Worm (Caenorhabditis elegans): Measurements from ENCODE around the gene C18C4.7.
A peak's percentile ranks its signal among the peaks of the same experiment; 100 is the strongest.

C18C4.7 gene

DNA sequence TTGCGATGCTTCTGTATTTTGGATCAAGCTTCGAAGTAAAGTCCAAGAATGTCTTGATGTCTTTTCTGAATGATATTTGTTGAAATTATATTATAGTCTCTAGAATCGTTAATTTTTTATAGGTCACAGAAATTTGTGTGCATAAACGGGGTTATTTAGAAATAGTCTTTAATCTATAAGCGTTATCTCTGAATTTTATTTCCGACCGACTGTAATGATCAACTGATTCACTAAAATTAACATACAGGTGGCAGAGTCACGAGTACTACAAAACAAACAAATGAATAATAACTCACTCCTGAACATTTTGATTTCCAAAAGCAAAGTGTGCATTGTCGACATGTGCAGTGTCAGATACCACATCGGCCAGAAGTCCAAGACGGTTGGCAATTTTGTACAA lies 55.3 kb downstream of the C18C4.7 start:
- no peak for TF ChIP-seq unc-39 (tag; optimal IDR thresholded peaks at IDR 0.05)
- TF ChIP-seq pha-4 (tag; optimal IDR thresholded peaks at IDR 0.05) = peak; percentile 9
- TF ChIP-seq elt-2 (tag; optimal IDR thresholded peaks at IDR 0.05) = peak; percentile 64
- TF ChIP-seq nhr-43 (tag; optimal IDR thresholded peaks at IDR 0.05; ENCODE audit: poor library complexity, severe bottlenecking) = no peak
- no peak for TF ChIP-seq lin-39 (tag; optimal IDR thresholded peaks at IDR 0.05)
- TF ChIP-seq ceh-82 (tag; optimal IDR thresholded peaks at IDR 0.05) = no peak
- no peak for TF ChIP-seq fkh-10 (GFP tag; optimal IDR thresholded peaks at IDR 0.05)
- TF ChIP-seq ama-1 (optimal IDR thresholded peaks at IDR 0.05) = no peak
- peak; percentile 81 for TF ChIP-seq pqm-1 (tag; optimal IDR thresholded peaks at IDR 0.05)
- TF ChIP-seq R02D3.7 (tag; optimal IDR thresholded peaks at IDR 0.05) = no peak
- TF ChIP-seq jun-1 (tag; optimal IDR thresholded peaks at IDR 0.05) = peak; percentile 0
- TF ChIP-seq egl-5 (tag; optimal IDR thresholded peaks at IDR 0.05) = no peak

DNA sequence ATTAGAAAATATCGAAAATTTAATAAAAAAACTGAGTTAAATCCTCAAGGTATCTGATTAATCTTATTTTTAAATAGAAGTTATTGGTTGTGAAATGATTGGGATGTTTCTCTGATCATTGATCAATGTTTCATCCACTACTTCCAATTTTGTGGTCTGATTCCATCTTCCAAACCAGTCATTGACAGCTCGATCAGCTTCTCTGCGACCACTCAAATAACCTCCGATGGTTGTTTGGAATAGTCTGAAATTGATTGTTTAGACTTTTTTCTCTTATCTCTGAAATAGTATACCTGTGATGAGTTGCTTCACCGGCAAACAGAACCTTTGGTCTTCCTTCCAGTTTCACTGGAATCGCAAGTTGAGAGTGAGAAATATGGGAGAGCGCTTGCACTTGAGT lies 57.1 kb downstream of the C18C4.7 start:
- TF ChIP-seq nhr-43 (tag; optimal IDR thresholded peaks at IDR 0.05; ENCODE audit: poor library complexity, severe bottlenecking) (no peak), nhr-23 (tag; optimal IDR thresholded peaks at IDR 0.05) (no peak), eor-1 (tag; optimal IDR thresholded peaks at IDR 0.05) (no peak), ceh-82 (tag; optimal IDR thresholded peaks at IDR 0.05) (no peak), elt-2 (tag; optimal IDR thresholded peaks at IDR 0.05) (peak; percentile 15), ceh-16 (tag; optimal IDR thresholded peaks at IDR 0.05) (no peak), fkh-2 (tag; optimal IDR thresholded peaks at IDR 0.05) (no peak), mml-1 (tag; optimal IDR thresholded peaks at IDR 0.05) (no peak), pha-4 (tag; optimal IDR thresholded peaks at IDR 0.05) (no peak), nhr-28 (tag; optimal IDR thresholded peaks at IDR 0.05) (no peak), nhr-25 (tag; optimal IDR thresholded peaks at IDR 0.05) (no peak), elt-3 (tag; optimal IDR thresholded peaks at IDR 0.05) (no peak), ama-1 (optimal IDR thresholded peaks at IDR 0.05) (peak; percentile 47), pqm-1 (tag; optimal IDR thresholded peaks at IDR 0.05) (peak; percentile 3)

DNA sequence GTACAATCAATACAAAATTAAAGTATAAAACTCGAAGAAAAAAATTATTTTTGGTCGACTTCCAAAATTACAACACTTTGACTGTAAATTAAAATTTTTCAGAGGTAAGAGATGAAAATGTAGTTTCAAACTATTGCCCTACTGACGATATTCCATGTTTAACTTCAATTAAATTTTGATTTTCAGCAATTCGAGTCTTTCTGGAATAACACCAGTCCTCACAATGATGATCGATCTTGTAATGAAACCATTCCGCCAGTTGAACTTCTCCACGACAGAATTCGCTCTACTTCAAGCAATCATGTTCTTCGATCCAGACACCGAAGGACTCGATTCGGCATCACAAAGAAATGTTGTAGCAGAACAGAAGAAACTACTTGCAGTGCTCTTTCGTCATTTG lies 57.9 kb downstream of the C18C4.7 start:
- no peak for TF ChIP-seq egl-27 (tag; optimal IDR thresholded peaks at IDR 0.05)
- TF ChIP-seq eor-1 (tag; optimal IDR thresholded peaks at IDR 0.05) = no peak
- TF ChIP-seq fkh-2 (tag; optimal IDR thresholded peaks at IDR 0.05) = no peak
- TF ChIP-seq ZK546.5 (tag; optimal IDR thresholded peaks at IDR 0.05) = no peak
- no peak for TF ChIP-seq lin-39 (tag; optimal IDR thresholded peaks at IDR 0.05)
- no peak for TF ChIP-seq nfya-1 (tag; optimal IDR thresholded peaks at IDR 0.05; ENCODE audit: insufficient read depth)
- TF ChIP-seq elt-1 (tag; optimal IDR thresholded peaks at IDR 0.05) = no peak
- no peak for TF ChIP-seq tbx-2 (tag; optimal IDR thresholded peaks at IDR 0.05)
- no peak for TF ChIP-seq skn-1 (tag; optimal IDR thresholded peaks at IDR 0.05)
- TF ChIP-seq nhr-67 (tag; optimal IDR thresholded peaks at IDR 0.05) = no peak
- TF ChIP-seq aly-2 (tag; optimal IDR thresholded peaks at IDR 0.05) = no peak
- TF ChIP-seq ceh-82 (tag; optimal IDR thresholded peaks at IDR 0.05) = no peak

DNA sequence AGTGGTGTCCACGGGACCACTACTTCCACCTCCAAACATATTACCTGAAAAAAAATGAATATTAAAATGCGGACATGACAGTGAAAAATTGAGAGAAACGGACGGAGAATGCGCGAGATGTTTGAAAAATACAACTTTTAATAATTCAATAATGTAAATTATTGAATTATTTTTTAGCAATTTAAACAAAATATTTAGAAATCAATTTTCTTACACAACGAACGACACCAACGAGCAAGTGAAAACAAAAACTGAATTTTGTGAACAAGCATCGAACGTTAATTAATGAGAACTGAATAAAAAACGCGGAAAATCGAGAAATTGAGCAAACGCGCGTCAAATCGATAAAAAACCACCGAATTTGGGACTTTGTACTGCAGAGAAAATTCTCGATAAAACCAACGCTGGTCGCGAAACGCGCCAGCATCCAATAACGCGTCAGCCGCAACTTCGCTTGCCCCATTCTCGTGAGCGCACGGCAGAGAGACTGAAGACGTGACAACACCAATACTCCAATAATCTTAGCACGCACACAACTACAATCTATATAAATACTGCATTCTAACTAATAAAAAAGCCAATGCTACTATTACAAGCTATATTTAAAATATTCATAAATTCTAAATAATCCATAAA lies 62.1 kb downstream of the C18C4.7 start, which contains the start of the genes dnj-19 and nhr-47:
dnj-19 (minus strand) TSS at position 51 of the 636 bp plus-strand sequence.
nhr-47 (plus strand) TSS at position 447 of the 636 bp plus-strand sequence.
- TF ChIP-seq nfya-1 (tag; optimal IDR thresholded peaks at IDR 0.05; ENCODE audit: insufficient read depth) (peak; percentile 89), R02D3.7 (tag; optimal IDR thresholded peaks at IDR 0.05) (peak; percentile 70), nhr-23 (tag; optimal IDR thresholded peaks at IDR 0.05) (peak; percentile 91), snpc-4 (tag; optimal IDR thresholded peaks at IDR 0.05) (peak; percentile 86), lsy-12 (tag; optimal IDR thresholded peaks at IDR 0.05) (peak; percentile 93), nhr-43 (tag; optimal IDR thresholded peaks at IDR 0.05; ENCODE audit: poor library complexity, severe bottlenecking) (peak; percentile 87), mml-1 (tag; optimal IDR thresholded peaks at IDR 0.05) (no peak), elt-2 (tag; optimal IDR thresholded peaks at IDR 0.05) (peak; percentile 80), ceh-9 (tag; optimal IDR thresholded peaks at IDR 0.05) (no peak), eor-1 (tag; optimal IDR thresholded peaks at IDR 0.05) (no peak), egl-27 (tag; optimal IDR thresholded peaks at IDR 0.05) (peak; percentile 48), fkh-2 (tag; optimal IDR thresholded peaks at IDR 0.05) (no peak), tbx-2 (tag; optimal IDR thresholded peaks at IDR 0.05) (peak; percentile 90), zag-1 (tag; optimal IDR thresholded peaks at IDR 0.05) (no peak), skn-1 (tag; optimal IDR thresholded peaks at IDR 0.05) (peak; percentile 85), ceh-16 (tag; optimal IDR thresholded peaks at IDR 0.05) (no peak), nhr-67 (tag; optimal IDR thresholded peaks at IDR 0.05) (no peak), fos-1 (tag; optimal IDR thresholded peaks at IDR 0.05) (no peak), aly-2 (tag; optimal IDR thresholded peaks at IDR 0.05) (no peak), elt-1 (tag; optimal IDR thresholded peaks at IDR 0.05) (peak; percentile 21), unc-62 (GFP tag; optimal IDR thresholded peaks at IDR 0.05) (no peak), lin-15B (tag; optimal IDR thresholded peaks at IDR 0.05) (peak; percentile 84), ama-1 (optimal IDR thresholded peaks at IDR 0.05) (peak; percentile 68), nhr-25 (tag; optimal IDR thresholded peaks at IDR 0.05) (peak; percentile 92), nhr-11 (tag; optimal IDR thresholded peaks at IDR 0.05) (no peak), elt-3 (tag; optimal IDR thresholded peaks at IDR 0.05) (no peak), nhr-76 (tag; optimal IDR thresholded peaks at IDR 0.05) (no peak), ZK546.5 (tag; optimal IDR thresholded peaks at IDR 0.05) (no peak), sea-2 (GFP tag; optimal IDR thresholded peaks at IDR 0.05) (no peak), nhr-237 (tag; optimal IDR thresholded peaks at IDR 0.05) (no peak), nhr-12 (tag; optimal IDR thresholded peaks at IDR 0.05) (no peak), nhr-28 (tag; optimal IDR thresholded peaks at IDR 0.05) (no peak), daf-12 (tag; optimal IDR thresholded peaks at IDR 0.05) (no peak), ceh-82 (tag; optimal IDR thresholded peaks at IDR 0.05) (peak; percentile 66), lin-39 (tag; optimal IDR thresholded peaks at IDR 0.05) (peak; percentile 92), hmg-11 (tag; optimal IDR thresholded peaks at IDR 0.05) (peak; percentile 82), pqm-1 (tag; optimal IDR thresholded peaks at IDR 0.05) (peak; percentile 26), unc-39 (tag; optimal IDR thresholded peaks at IDR 0.05) (no peak)
